Fruit fly (Drosophila melanogaster) whole organism, embryonic: ENCODE measurements around the gene Zif.

ENCODE experiments used
- Atf6 ChIP-seq: fragments of 200-800 bp; sonication (Bioruptor generic); IDR thresholded peaks from 2 replicates; pipeline ENCODE4 v1.3.6; 2022; ENCODE audit warnings: missing biosample characterization, missing genetic modification characterization
- CG10147 ChIP-seq: fragments of 200-800 bp; sonication (Bioruptor generic); optimal IDR thresholded peaks from 2 replicates; lab custom pipeline; 2019; ENCODE audit warnings: missing biosample characterization, mild to moderate bottlenecking, missing genetic modification characterization, moderate library complexity
- CG12236 ChIP-seq: fragments of 200-800 bp; sonication (Bioruptor generic); optimal IDR thresholded peaks from 2 replicates; lab custom pipeline; 2016; ENCODE audit warnings: missing biosample characterization, missing genetic modification characterization
- CG14050 ChIP-seq: fragments of 200-800 bp; sonication (Bioruptor generic); IDR thresholded peaks from 3 replicates; pipeline ENCODE4 v1.3.6; 2022; ENCODE audit warnings: missing biosample characterization, missing genetic modification characterization
- CG14710 ChIP-seq: fragments of 200-800 bp; sonication (Bioruptor generic); optimal IDR thresholded peaks from 3 replicates; lab custom pipeline; 2019; ENCODE audit warnings: missing biosample characterization, mild to moderate bottlenecking, missing genetic modification characterization, moderate library complexity
- CG15479 ChIP-seq: fragments of 200-800 bp; sonication (Bioruptor generic); optimal IDR thresholded peaks from 3 replicates; lab custom pipeline; 2019; ENCODE audit warnings: missing biosample characterization, mild to moderate bottlenecking, missing genetic modification characterization, moderate library complexity
- CG15696 ChIP-seq: fragments of 200-800 bp; sonication (Bioruptor generic); optimal IDR thresholded peaks from 2 replicates; lab custom pipeline; 2019; ENCODE audit warnings: missing biosample characterization, mild to moderate bottlenecking, missing genetic modification characterization, moderate library complexity
- CG1603 ChIP-seq: fragments of 200-800 bp; sonication (Bioruptor generic); optimal IDR thresholded peaks from 2 replicates; lab custom pipeline; 2019; ENCODE audit warnings: missing biosample characterization, mild to moderate bottlenecking, missing genetic modification characterization, moderate library complexity
- CG3407 ChIP-seq: fragments of 200-800 bp; sonication (Bioruptor generic); optimal IDR thresholded peaks from 2 replicates; lab custom pipeline; 2018; ENCODE audit warnings: missing biosample characterization, mild to moderate bottlenecking, missing genetic modification characterization
- CG34224 ChIP-seq: fragments of 200-800 bp; sonication (Bioruptor generic); IDR thresholded peaks from 3 replicates; pipeline ENCODE4 v1.3.6; 2022; ENCODE audit warnings: missing biosample characterization, missing genetic modification characterization; ENCODE audit not compliant: partially characterized antibody
- CG3838 ChIP-seq: fragments of 200-800 bp; sonication (Bioruptor generic); optimal IDR thresholded peaks from 3 replicates; lab custom pipeline; 2016; ENCODE audit warnings: missing biosample characterization, missing genetic modification characterization
- CG4820 ChIP-seq: fragments of 200-800 bp; sonication (Bioruptor generic); optimal IDR thresholded peaks from 3 replicates; lab custom pipeline; 2016; ENCODE audit warnings: missing biosample characterization, missing genetic modification characterization
- CG7745 ChIP-seq: fragments of 200-800 bp; sonication (Bioruptor generic); optimal IDR thresholded peaks from 2 replicates; lab custom pipeline; 2018; ENCODE audit warnings: missing biosample characterization, mild to moderate bottlenecking, missing genetic modification characterization, moderate library complexity
- CG8388 ChIP-seq: fragments of 200-800 bp; sonication (Bioruptor generic); optimal IDR thresholded peaks from 2 replicates; lab custom pipeline; 2019; ENCODE audit warnings: missing biosample characterization, mild to moderate bottlenecking, missing genetic modification characterization, moderate library complexity
- CG8765 ChIP-seq: fragments of 200-800 bp; sonication (Bioruptor generic); IDR thresholded peaks from 2 replicates; pipeline ENCODE4 v1.3.6; 2022; ENCODE audit warnings: missing biosample characterization, missing genetic modification characterization
- CG9817 ChIP-seq: fragments of 200-800 bp; sonication (Bioruptor generic); optimal IDR thresholded peaks from 2 replicates; lab custom pipeline; 2018; ENCODE audit warnings: missing biosample characterization, mild to moderate bottlenecking, missing genetic modification characterization, moderate library complexity
- Gsc ChIP-seq: fragments of 200-800 bp; sonication (Bioruptor generic); IDR thresholded peaks from 2 replicates; pipeline ENCODE4 v1.3.6; 2022; ENCODE audit warnings: missing biosample characterization, missing genetic modification characterization
- Kr ChIP-seq: fragments of 200-800 bp; sonication (Bioruptor generic); optimal IDR thresholded peaks from 2 replicates; lab custom pipeline; 2017; ENCODE audit warnings: missing biosample characterization, mild to moderate bottlenecking, missing genetic modification characterization
- Med ChIP-seq: fragments of 200-800 bp; sonication (Bioruptor generic); peaks from one replicate; lab custom pipeline; 2016; ENCODE audit warnings: missing biosample characterization, missing genetic modification characterization, mild to moderate bottlenecking, inconsistent platforms, moderate library complexity
- NFAT ChIP-seq: fragments of 200-800 bp; sonication (Bioruptor generic); IDR thresholded peaks from 2 replicates; pipeline ENCODE4 v1.3.6; 2022; ENCODE audit warnings: missing biosample characterization, missing genetic modification characterization
- NfI ChIP-seq: fragments of 200-800 bp; sonication (Bioruptor generic); optimal IDR thresholded peaks from 3 replicates; lab custom pipeline; 2018; ENCODE audit warnings: missing biosample characterization, mild to moderate bottlenecking, missing genetic modification characterization, moderate library complexity
- Ptx1 ChIP-seq: fragments of 200-800 bp; sonication (Bioruptor generic); IDR thresholded peaks from 2 replicates; pipeline ENCODE4 v1.3.6; 2022; ENCODE audit warnings: missing biosample characterization, missing genetic modification characterization
- Ravus ChIP-seq: fragments of 200-800 bp; sonication (Bioruptor generic); IDR thresholded peaks from 2 replicates; pipeline ENCODE4 v1.3.6; 2022; ENCODE audit warnings: missing biosample characterization, missing genetic modification characterization
- Sox100B ChIP-seq: fragments of 200-800 bp; sonication (Bioruptor generic); optimal IDR thresholded peaks from 3 replicates; lab custom pipeline; 2018; ENCODE audit warnings: missing biosample characterization, mild to moderate bottlenecking, missing genetic modification characterization
- Spps ChIP-seq: fragments of 200-800 bp; sonication (Bioruptor generic); optimal IDR thresholded peaks from 2 replicates; lab custom pipeline; 2018; ENCODE audit warnings: missing biosample characterization, mild to moderate bottlenecking, missing genetic modification characterization
- Xbp1 ChIP-seq: fragments of 200-800 bp; sonication (Bioruptor generic); optimal IDR thresholded peaks from 3 replicates; lab custom pipeline; 2016; ENCODE audit warnings: missing biosample characterization, mild to moderate bottlenecking, missing genetic modification characterization
- ap ChIP-seq: fragments of 200-800 bp; sonication (Bioruptor generic); IDR thresholded peaks from 2 replicates; pipeline ENCODE4 v1.3.6; 2022; ENCODE audit warnings: missing biosample characterization, missing genetic modification characterization
- ash1 ChIP-seq: fragments of 200-800 bp; sonication (Bioruptor generic); optimal IDR thresholded peaks from 2 replicates; lab custom pipeline; 2018; ENCODE audit warnings: missing biosample characterization, mild to moderate bottlenecking, missing genetic modification characterization
- bigmax ChIP-seq: fragments of 200-800 bp; sonication (Bioruptor generic); optimal IDR thresholded peaks from 2 replicates; lab custom pipeline; 2018; ENCODE audit warnings: missing biosample characterization, mild to moderate bottlenecking, missing genetic modification characterization
- chinmo ChIP-seq: fragments of 200-800 bp; sonication (Bioruptor generic); IDR thresholded peaks from 4 replicates; pipeline ENCODE4 v1.3.6; 2022; ENCODE audit warnings: missing biosample characterization, missing genetic modification characterization; ENCODE audit not compliant: partially characterized antibody
- chn ChIP-seq: fragments of 200-800 bp; sonication (Bioruptor generic); optimal IDR thresholded peaks from 2 replicates; lab custom pipeline; 2016; ENCODE audit warnings: missing biosample characterization, missing genetic modification characterization
- en ChIP-seq: fragments of 200-800 bp; sonication (Bioruptor generic); optimal IDR thresholded peaks from 2 replicates; lab custom pipeline; 2016; ENCODE audit warnings: missing biosample characterization, missing genetic modification characterization
- esg ChIP-seq: fragments of 200-800 bp; sonication (Bioruptor generic); conservative IDR thresholded peaks from 2 replicates; pipeline ENCODE4 v1.3.6; 2022; ENCODE audit warnings: missing biosample characterization, missing genetic modification characterization
- gsb-n ChIP-seq: fragments of 200-800 bp; sonication (Bioruptor generic); optimal IDR thresholded peaks from 3 replicates; lab custom pipeline; 2018; ENCODE audit warnings: missing biosample characterization, mild to moderate bottlenecking, missing genetic modification characterization
- hkb ChIP-seq, 2 experiments: fragments of 200-800 bp in 1 of 2; fragments of >200 bp in 1 of 2; sonication (Bioruptor generic) in 1 of 2; IDR thresholded peaks in 1 of 2; optimal IDR thresholded peaks in 1 of 2; 2 replicates each; pipeline versions ENCODE4 v1.3.6 to Lab custom; 2017 to 2022; ENCODE audit warnings: missing biosample characterization in 1 of 2, missing genetic modification characterization in 1 of 2
- jing ChIP-seq: fragments of 200-800 bp; sonication (Bioruptor generic); optimal IDR thresholded peaks from 2 replicates; lab custom pipeline; 2018; ENCODE audit warnings: missing biosample characterization, mild to moderate bottlenecking, missing genetic modification characterization
- kay ChIP-seq: fragments of 200-800 bp; sonication (Bioruptor generic); optimal IDR thresholded peaks from 2 replicates; lab custom pipeline; 2016; ENCODE audit warnings: missing biosample characterization, missing genetic modification characterization
- nmo ChIP-seq: fragments of 200-800 bp; sonication (Bioruptor generic); optimal IDR thresholded peaks from 2 replicates; lab custom pipeline; 2018; ENCODE audit warnings: missing biosample characterization, mild to moderate bottlenecking, missing genetic modification characterization, moderate library complexity
- otp ChIP-seq: fragments of 200-800 bp; sonication (Bioruptor generic); IDR thresholded peaks from 3 replicates; pipeline ENCODE4, ENCODE4 v1.3.6; 2022; ENCODE audit warnings: missing biosample characterization, missing genetic modification characterization
- pb ChIP-seq: fragments of 200-800 bp; sonication (Bioruptor generic); optimal IDR thresholded peaks from 3 replicates; lab custom pipeline; 2016; ENCODE audit warnings: missing biosample characterization, missing genetic modification characterization
- prd ChIP-seq, 3 experiments: fragments of >200 bp in 2 of 3; fragments of 200-800 bp in 1 of 3; sonication (Bioruptor generic) in 1 of 3; optimal IDR thresholded peaks in 2 of 3; IDR thresholded peaks in 1 of 3; 2 replicates in 2 of 3; 3 replicates in 1 of 3; pipeline versions ENCODE4 v1.3.6 to Lab custom; 2017 to 2022; ENCODE audit warnings: missing biosample characterization in 1 of 3, missing genetic modification characterization in 1 of 3
- psq ChIP-seq: fragments of 200-800 bp; sonication (Bioruptor generic); optimal IDR thresholded peaks from 2 replicates; lab custom pipeline; 2017; ENCODE audit warnings: missing biosample characterization, missing genetic modification characterization
- tio ChIP-seq: fragments of 200-800 bp; sonication (Bioruptor generic); optimal IDR thresholded peaks from 2 replicates; lab custom pipeline; 2017; ENCODE audit warnings: missing biosample characterization, missing genetic modification characterization, inconsistent platforms
- vvl ChIP-seq: fragments of 200-800 bp; sonication (Bioruptor generic); IDR thresholded peaks from 2 replicates; pipeline ENCODE4 v1.3.6; 2022; ENCODE audit warnings: missing biosample characterization, missing genetic modification characterization
- z ChIP-seq: fragments of 200-800 bp; sonication (Bioruptor generic); IDR thresholded peaks from 3 replicates; pipeline ENCODE4 v1.3.6; 2022; ENCODE audit warnings: missing biosample characterization, missing genetic modification characterization

Gene Zif

dm6 chr3R:6426173-6426899, 30.6 kb upstream of the Zif start (continued):
- TF ChIP-seq CG8388 = no peak
- TF ChIP-seq CG12236 = no peak
- no peak for TF ChIP-seq bigmax (GFP tag; lab: Kevin White, UChicago)
- TF ChIP-seq hkb (optimal IDR thresholded peaks at IDR 0.05; lab: Kevin White, UChicago) = no peak
- TF ChIP-seq hkb (GFP tag; IDR thresholded peaks at IDR 0.05; lab: Robert Waterston, UW) = peak; percentile 43; the same call in 1 of the 2 replicates
- TF ChIP-seq CG8765 (GFP tag; lab: Robert Waterston, UW) = no peak
- peak; percentile 80; the same call in 1 of the 4 replicates for TF ChIP-seq chinmo (GFP tag; lab: Robert Waterston, UW)
- TF ChIP-seq Med (GFP tag; lab: Kevin White, UChicago) = peak; percentile 69
- TF ChIP-seq otp (GFP tag; lab: Robert Waterston, UW) = peak; percentile 4; the same call in 1 of the 3 replicates

DNA sequence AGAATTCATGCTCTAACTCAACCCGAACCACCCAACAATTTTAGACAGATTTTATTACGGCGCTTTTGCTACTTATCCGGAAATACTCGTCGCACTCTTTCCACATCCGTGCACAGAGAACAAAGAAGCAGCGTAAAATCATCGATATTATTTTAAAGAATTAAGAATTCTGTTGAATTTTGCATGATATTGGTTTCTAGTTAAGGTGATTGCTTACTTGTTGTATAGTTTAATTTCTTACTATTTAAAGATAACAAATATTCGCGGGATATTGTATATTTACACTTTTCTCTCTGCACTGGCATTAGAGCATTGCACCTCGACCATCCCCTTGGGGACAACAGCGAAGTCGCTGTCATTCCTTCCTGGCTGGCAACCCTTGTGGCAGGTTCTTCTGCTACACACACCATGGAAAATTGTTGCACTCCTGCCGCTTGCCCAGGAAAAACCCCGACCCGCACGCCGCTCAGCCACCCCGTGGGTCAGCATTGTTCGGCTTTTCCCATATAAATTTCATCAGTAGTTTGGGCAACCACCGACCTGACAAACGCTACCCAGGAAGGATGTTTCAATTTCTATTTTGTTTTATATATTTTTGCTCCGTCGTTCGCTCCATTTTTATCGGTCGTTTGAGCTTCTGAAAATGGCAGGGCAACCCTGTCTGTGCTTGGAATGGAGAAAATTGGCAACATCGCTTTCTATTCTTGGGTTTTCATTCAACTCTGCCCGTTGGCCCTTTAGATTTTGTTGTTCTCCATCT, 29.1 kb upstream of the Zif start:
- TF ChIP-seq CG9817 (tag; lab: Kevin White, UChicago) (no peak), z (GFP tag; lab: Robert Waterston, UW) (no peak), kay (GFP tag; lab: Kevin White, UChicago) (peak; percentile 28), CG7745 (tag; lab: Kevin White, UChicago) (no peak), CG15479 (no peak), prd (optimal IDR thresholded peaks at IDR 0.05; lab: Kevin White, UChicago) (no peak), prd (GFP tag; IDR thresholded peaks at IDR 0.05; lab: Robert Waterston, UW) (peak; percentile 82), CG34224 (GFP tag; lab: Robert Waterston, UW) (0 out of 3 replicates have a peak, but pooled peaks have one; percentile 13), CG3407 (GFP tag; lab: Kevin White, UChicago) (peak; percentile 99), psq (peak; percentile 66), vvl (GFP tag; lab: Robert Waterston, UW) (peak; percentile 80), CG14710 (tag; lab: Kevin White, UChicago) (peak; percentile 67), pb (GFP tag; lab: Kevin White, UChicago) (no peak), Atf6 (peak; percentile 51; the same call in 1 of the 2 replicates), Gsc (GFP tag; lab: Robert Waterston, UW) (no peak), Ravus (GFP tag; lab: Robert Waterston, UW) (no peak), CG4820 (peak; percentile 52), Sox100B (peak; percentile 68), gsb-n (peak; percentile 81), esg (GFP tag; lab: Robert Waterston, UW) (peak; percentile 63), tio (GFP tag; lab: Kevin White, UChicago) (peak; percentile 68), NFAT (no peak), Xbp1 (GFP tag; lab: Kevin White, UChicago) (peak; percentile 68), CG3838 (peak; percentile 55), CG10147 (GFP tag; lab: Kevin White, UChicago) (peak; percentile 49), NfI (GFP tag; lab: Kevin White, UChicago) (peak; percentile 62), chn (GFP tag; lab: Kevin White, UChicago) (peak; percentile 55), ap (GFP tag; lab: Robert Waterston, UW) (peak; percentile 47; the same call in 1 of the 2 replicates), Spps (tag; lab: Kevin White, UChicago) (peak; percentile 45), Kr (GFP tag; lab: Kevin White, UChicago) (no peak), CG14050 (GFP tag; lab: Robert Waterston, UW) (peak; percentile 41; the same call in 1 of the 3 replicates), Ptx1 (GFP tag; lab: Robert Waterston, UW) (peak; percentile 85), CG1603 (tag; lab: Kevin White, UChicago) (peak; percentile 75), nmo (peak; percentile 72), jing (GFP tag; lab: Kevin White, UChicago) (peak; percentile 33), en (GFP tag; lab: Kevin White, UChicago) (no peak), CG15696 (tag; lab: Kevin White, UChicago) (peak; percentile 6), ash1 (no peak)
